Fruit fly (Drosophila melanogaster) whole organism, prepupa: ENCODE data around the gene CG18063.
A peak's percentile ranks its signal among the peaks of the same experiment; 100 is the strongest.

ENCODE experiments used
- CG31627 ChIP-seq: fragments of 200-800 bp; sonication (Bioruptor generic); optimal IDR thresholded peaks from 3 replicates; lab custom pipeline; 2016; ENCODE audit warnings: missing biosample characterization, missing genetic modification characterization
- CG32006 ChIP-seq: fragments of 200-800 bp; sonication (Bioruptor generic); optimal IDR thresholded peaks from 3 replicates; lab custom pipeline; 2017; ENCODE audit warnings: missing biosample characterization, mild to moderate bottlenecking, missing genetic modification characterization
- CG34406 ChIP-seq: fragments of 200-800 bp; sonication (Bioruptor generic); optimal IDR thresholded peaks from 3 replicates; lab custom pipeline; 2016; ENCODE audit warnings: missing biosample characterization, missing genetic modification characterization
- CG3919 ChIP-seq: fragments of 200-800 bp; sonication (Bioruptor generic); optimal IDR thresholded peaks from 3 replicates; lab custom pipeline; 2016; ENCODE audit warnings: missing biosample characterization, missing genetic modification characterization
- CG4318 ChIP-seq: fragments of 200-800 bp; sonication (Bioruptor generic); optimal IDR thresholded peaks from 3 replicates; lab custom pipeline; 2017; ENCODE audit warnings: missing biosample characterization, mild to moderate bottlenecking, missing genetic modification characterization
- CG6276 ChIP-seq: fragments of 200-800 bp; sonication (Bioruptor generic); optimal IDR thresholded peaks from 2 replicates; lab custom pipeline; 2017; ENCODE audit warnings: missing biosample characterization, mild to moderate bottlenecking, missing genetic modification characterization
- CG6854 ChIP-seq: fragments of 200-800 bp; sonication (Bioruptor generic); optimal IDR thresholded peaks from 2 replicates; lab custom pipeline; 2017; ENCODE audit warnings: missing biosample characterization, mild to moderate bottlenecking, missing genetic modification characterization
- CG7368 ChIP-seq: fragments of 200-800 bp; sonication (Bioruptor generic); optimal IDR thresholded peaks from 3 replicates; lab custom pipeline; 2016; ENCODE audit warnings: missing biosample characterization, missing genetic modification characterization
- CG8119 ChIP-seq: fragments of 200-800 bp; sonication (Bioruptor generic); IDR thresholded peaks from 3 replicates; pipeline ENCODE4 v1.3.6; 2022; ENCODE audit warnings: missing biosample characterization, missing genetic modification characterization
- CG9139 ChIP-seq: fragments of 200-800 bp; sonication (Bioruptor generic); optimal IDR thresholded peaks from 3 replicates; lab custom pipeline; 2017; ENCODE audit warnings: missing biosample characterization, mild to moderate bottlenecking, missing genetic modification characterization
- Eip78C ChIP-seq: fragments of 200-800 bp; sonication (Bioruptor generic); peaks from one replicate; lab custom pipeline; 2016; ENCODE audit warnings: missing biosample characterization, missing genetic modification characterization
- Eip93F ChIP-seq: fragments of 200-800 bp; sonication (Bioruptor generic); optimal IDR thresholded peaks from 2 replicates; lab custom pipeline; 2016; ENCODE audit warnings: missing biosample characterization, mild to moderate bottlenecking, missing genetic modification characterization
- Ets21C ChIP-seq: fragments of 200-800 bp; sonication (Bioruptor generic); optimal IDR thresholded peaks from 3 replicates; lab custom pipeline; 2016; ENCODE audit warnings: missing biosample characterization, missing genetic modification characterization
- Ets96B ChIP-seq: fragments of 200-800 bp; optimal IDR thresholded peaks from 2 replicates; lab custom pipeline; 2019; ENCODE audit warnings: missing biosample characterization, mild to moderate bottlenecking, missing genetic modification characterization, moderate library complexity
- Lpt ChIP-seq: fragments of 200-800 bp; sonication (Bioruptor generic); optimal IDR thresholded peaks from 3 replicates; lab custom pipeline; 2016; ENCODE audit warnings: missing biosample characterization, missing genetic modification characterization
- Met ChIP-seq: fragments of 200-800 bp; sonication (Bioruptor generic); optimal IDR thresholded peaks from 3 replicates; lab custom pipeline; 2016; ENCODE audit warnings: missing biosample characterization, missing genetic modification characterization
- Smox ChIP-seq: fragments of 200-800 bp; sonication (Bioruptor generic); optimal IDR thresholded peaks from 3 replicates; lab custom pipeline; 2016; ENCODE audit warnings: missing biosample characterization, missing genetic modification characterization
- Sox14 ChIP-seq: fragments of 200-800 bp; sonication (Bioruptor generic); optimal IDR thresholded peaks from 3 replicates; lab custom pipeline; 2016; ENCODE audit warnings: missing biosample characterization, missing genetic modification characterization
- acj6 ChIP-seq: fragments of 200-800 bp; sonication (Bioruptor generic); optimal IDR thresholded peaks from 3 replicates; lab custom pipeline; 2016; ENCODE audit warnings: missing biosample characterization, missing genetic modification characterization
- cyc ChIP-seq: fragments of 200-800 bp; sonication (Bioruptor generic); optimal IDR thresholded peaks from 3 replicates; lab custom pipeline; 2016; ENCODE audit warnings: missing biosample characterization, missing genetic modification characterization
- dac ChIP-seq: fragments of 200-800 bp; sonication (Bioruptor generic); optimal IDR thresholded peaks from 2 replicates; lab custom pipeline; 2017; ENCODE audit warnings: missing biosample characterization, mild to moderate bottlenecking, missing genetic modification characterization
- eg ChIP-seq: fragments of 200-800 bp; sonication (Bioruptor generic); IDR thresholded peaks from 3 replicates; pipeline ENCODE4 v1.3.6; 2022; ENCODE audit warnings: missing biosample characterization, missing genetic modification characterization
- esn ChIP-seq: fragments of 200-800 bp; sonication (Bioruptor generic); optimal IDR thresholded peaks from 2 replicates; lab custom pipeline; 2016; ENCODE audit warnings: missing biosample characterization, mild to moderate bottlenecking, missing genetic modification characterization, moderate library complexity
- fd59A ChIP-seq: fragments of 200-800 bp; sonication (Bioruptor generic); optimal IDR thresholded peaks from 2 replicates; lab custom pipeline; 2017; ENCODE audit warnings: missing biosample characterization, mild to moderate bottlenecking, missing genetic modification characterization, missing genetic modification reagents
- fkh ChIP-seq: fragments of 200-800 bp; sonication (Bioruptor generic); optimal IDR thresholded peaks from 3 replicates; lab custom pipeline; 2017; ENCODE audit warnings: missing biosample characterization, mild to moderate bottlenecking, missing genetic modification characterization, moderate library complexity
- ss ChIP-seq, 2 experiments: fragments of 200-800 bp; sonication (Bioruptor generic); optimal IDR thresholded peaks; 2 replicates in 1 of 2; 3 replicates in 1 of 2; lab custom pipeline; 2017 to 2018; ENCODE audit warnings: mild to moderate bottlenecking in 2 of 2, missing biosample characterization in 2 of 2, missing genetic modification characterization in 2 of 2, moderate library complexity in 1 of 2
- svp ChIP-seq: fragments of 200-800 bp; sonication (Bioruptor generic); peaks from one replicate; lab custom pipeline; 2016; ENCODE audit warnings: missing biosample characterization, missing genetic modification characterization
- vri ChIP-seq: fragments of 200-800 bp; sonication (Bioruptor generic); optimal IDR thresholded peaks from 3 replicates; lab custom pipeline; 2016; ENCODE audit warnings: missing biosample characterization, mild to moderate bottlenecking, missing genetic modification characterization

CG18063 gene

DNA sequence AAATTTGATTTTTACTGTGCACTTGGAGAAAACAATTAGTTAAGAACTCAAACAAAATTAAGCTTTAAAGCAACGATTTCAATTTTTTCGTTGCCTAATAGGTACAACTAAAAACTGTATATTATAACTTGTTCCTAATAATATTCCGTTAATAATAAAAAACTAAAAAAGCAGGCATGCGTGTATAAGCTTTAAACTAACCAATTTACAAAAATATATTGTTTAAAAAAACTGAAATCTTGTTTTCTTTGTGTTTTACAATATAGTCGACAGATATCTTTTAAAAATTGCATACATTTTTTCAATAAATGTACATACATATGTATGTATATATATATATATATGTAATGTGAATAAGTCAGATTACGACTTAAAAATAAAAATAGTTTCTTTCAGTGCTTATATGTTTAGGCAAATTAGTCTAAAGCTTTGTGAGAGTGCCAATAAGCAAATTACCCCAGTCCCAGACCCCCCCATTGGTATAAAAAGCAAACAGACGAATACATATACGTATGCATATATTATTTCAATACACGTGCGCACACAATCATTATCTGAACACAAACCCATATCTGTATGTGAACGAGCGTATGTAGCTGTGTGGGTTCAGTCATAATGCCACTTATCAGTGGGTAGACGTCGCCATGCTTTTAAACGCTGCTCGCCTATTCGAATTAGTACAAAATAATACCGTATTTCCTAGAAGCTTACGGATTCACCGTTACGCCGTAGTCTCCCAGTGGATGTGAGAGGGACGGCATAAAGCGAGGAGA lies 44.6 kb upstream of the CG18063 start (continued):
- TF ChIP-seq Met (GFP tag; lab: Kevin White, UChicago), result no peak
- TF ChIP-seq CG34406, result peak; percentile 29
- TF ChIP-seq svp, result peak; percentile 90
- peak; percentile 37 for TF ChIP-seq esn (GFP tag; lab: Kevin White, UChicago)
- no peak for TF ChIP-seq Smox (GFP tag; lab: Kevin White, UChicago)
- peak in 1 of 2 experiments; percentile 10 for TF ChIP-seq ss (GFP tag; optimal IDR thresholded peaks at IDR 0.05; lab: Kevin White, UChicago)

- TF ChIP-seq Eip78C, result peak; percentile 38
- TF ChIP-seq vri (GFP tag; lab: Kevin White, UChicago), result peak; percentile 48
- TF ChIP-seq CG6854, result peak; percentile 11
- TF ChIP-seq CG4318 (GFP tag; lab: Kevin White, UChicago), result no peak
- TF ChIP-seq CG9139 (GFP tag; lab: Kevin White, UChicago), result no peak
- peak; percentile 73 for TF ChIP-seq svp
- peak; percentile 12 for TF ChIP-seq fkh (GFP tag; lab: Kevin White, UChicago)
Observed at dm6 chr2L:15913674-15914037, 44.0 kb upstream of the CG18063 start.

DNA sequence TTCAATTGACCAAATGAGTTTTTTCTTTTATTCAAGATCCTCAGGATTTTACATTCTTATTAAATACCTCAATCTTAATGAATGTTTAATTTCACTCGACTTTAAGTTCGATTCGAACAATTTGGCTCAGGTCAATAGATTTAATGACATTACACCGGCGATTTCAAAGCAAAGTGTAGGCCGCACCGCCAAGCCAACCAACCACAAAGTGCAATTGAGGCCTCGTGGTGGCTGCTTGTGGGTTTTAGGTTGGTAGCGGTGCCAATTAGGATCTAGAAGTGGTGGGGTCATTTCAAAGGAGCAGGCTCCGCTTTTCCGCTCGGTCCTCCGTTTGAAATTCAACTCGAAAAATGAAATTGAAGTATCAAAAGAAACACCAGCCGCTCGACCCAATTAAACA lies 41.1 kb upstream of the CG18063 start, which contains the start of gene CG13244:
Gene CG13244 (plus strand): TSS at position 301 of the 400 bp plus-strand sequence.
- no peak for TF ChIP-seq Sox14 (GFP tag; lab: Kevin White, UChicago)
- no peak for TF ChIP-seq Eip78C
- no peak for TF ChIP-seq fd59A (GFP tag; lab: Kevin White, UChicago)
- TF ChIP-seq Ets21C (GFP tag; lab: Kevin White, UChicago), result no peak
- no peak for TF ChIP-seq CG32006 (GFP tag; lab: Kevin White, UChicago)
- no peak for TF ChIP-seq acj6 (GFP tag; lab: Kevin White, UChicago)
- no peak for TF ChIP-seq dac (GFP tag; lab: Kevin White, UChicago)
- TF ChIP-seq CG4318 (GFP tag; lab: Kevin White, UChicago), result no peak
- no peak for TF ChIP-seq Smox (GFP tag; lab: Kevin White, UChicago)
- no peak for TF ChIP-seq Eip93F
- no peak for TF ChIP-seq vri (GFP tag; lab: Kevin White, UChicago)

- TF ChIP-seq Eip78C (peak; percentile 44), svp (peak; percentile 57), CG31627 (GFP tag; lab: Kevin White, UChicago) (peak; percentile 5), cyc (GFP tag; lab: Kevin White, UChicago) (no peak)
- TF ChIP-seq, all 60 proteins: peak for 3
Observed at dm6 chr2L:15923095-15923494, 34.6 kb upstream of the CG18063 start, which contains the start of gene CG4793. CG4793 (plus strand) TSS chr2L:15923395.

- no peak for TF ChIP-seq CG31627 (GFP tag; lab: Kevin White, UChicago)
- TF ChIP-seq svp, result peak; percentile 92
- TF ChIP-seq, all 60 proteins: peak for 1
Observed at dm6 chr2L:15936138-15936537, 21.5 kb upstream of the CG18063 start.

- no peak for TF ChIP-seq cyc (GFP tag; lab: Kevin White, UChicago)
- no peak for TF ChIP-seq Eip93F
- TF ChIP-seq CG4318 (GFP tag; lab: Kevin White, UChicago), result no peak
- TF ChIP-seq Ets21C (GFP tag; lab: Kevin White, UChicago), result no peak
- TF ChIP-seq CG8119, result no peak
- no peak for TF ChIP-seq CG3919 (GFP tag; lab: Kevin White, UChicago)
- TF ChIP-seq CG6276 (GFP tag; lab: Kevin White, UChicago), result no peak
- no peak for TF ChIP-seq Ets96B (tag; lab: Kevin White, UChicago)
- no peak for TF ChIP-seq eg (GFP tag; lab: Robert Waterston, UW)
- no peak for TF ChIP-seq CG9139 (GFP tag; lab: Kevin White, UChicago)
- TF ChIP-seq fd59A (GFP tag; lab: Kevin White, UChicago), result no peak
- TF ChIP-seq Lpt (GFP tag; lab: Kevin White, UChicago), result no peak
- TF ChIP-seq CG7368 (GFP tag; lab: Kevin White, UChicago), result no peak
Observed at dm6 chr2L:15941141-15941540, 16.5 kb upstream of the CG18063 start, which contains the start of gene CG12448. CG12448 (plus strand) TSS chr2L:15941441.
